Fruit fly (Drosophila melanogaster): ENCODE data around the gene CG9727.
A peak's percentile ranks its signal among the peaks of the same experiment; 100 is the strongest.

Gene CG9727

DNA sequence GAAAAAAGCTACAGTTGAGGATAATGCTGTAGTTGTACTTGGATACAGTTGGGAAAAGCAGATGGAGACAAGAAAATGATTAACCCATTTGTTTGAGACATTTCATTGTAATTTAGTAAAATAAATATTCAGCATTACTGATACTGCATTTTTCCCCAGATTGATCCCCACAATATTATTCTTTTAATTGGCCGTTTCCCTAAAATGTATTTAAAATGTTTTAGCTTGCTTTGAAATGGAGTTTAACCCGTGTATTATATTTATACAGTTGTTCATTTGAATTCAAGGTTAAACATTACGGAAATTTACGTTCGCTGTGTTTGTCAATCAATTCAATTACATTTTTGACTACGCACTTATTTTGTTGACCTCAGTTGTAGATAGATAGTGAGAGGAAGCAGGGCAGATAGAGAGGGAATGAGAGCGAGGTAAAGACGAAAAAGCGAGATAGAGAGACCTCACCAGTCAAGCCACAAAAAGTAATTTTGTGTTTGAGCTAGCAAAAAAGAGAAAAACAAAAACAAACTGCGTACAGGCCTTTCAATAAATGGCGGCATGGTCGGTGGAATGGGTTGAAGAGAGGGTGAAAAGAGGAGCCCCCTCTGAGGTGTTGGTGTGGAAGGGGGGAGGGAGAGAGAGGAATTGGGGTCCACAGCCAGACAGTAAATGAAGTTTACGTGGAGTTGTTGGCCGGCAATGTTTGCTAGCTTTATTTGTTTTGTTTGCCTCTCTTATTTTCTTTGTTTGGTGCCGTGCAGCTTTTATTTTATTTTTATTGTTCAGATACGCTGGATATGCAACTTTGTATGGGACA lies 45.9 kb downstream of the CG9727 start (continued):
- TF ChIP-seq amos (GFP tag; IDR thresholded peaks at IDR 0.05; ENCODE audit: partially characterized antibody) (no peak; the same call in 1 of the 2 replicates), Meics (GFP tag; optimal IDR thresholded peaks at IDR 0.05) (peak; percentile 93), CG10654 (GFP tag; optimal IDR thresholded peaks at IDR 0.05) (peak; percentile 51), CG9817 (tag; optimal IDR thresholded peaks at IDR 0.05) (peak; percentile 80), CG9727 (GFP tag; optimal IDR thresholded peaks at IDR 0.05) (peak; percentile 89), CG31224 (GFP tag; IDR thresholded peaks at IDR 0.05) (peak; percentile 51), zf30C (GFP tag; optimal IDR thresholded peaks at IDR 0.05) (no peak), HLH3B (GFP tag; IDR thresholded peaks at IDR 0.05) (peak; percentile 60), CG17912 (GFP tag; optimal IDR thresholded peaks at IDR 0.05) (no peak), oc (tag; optimal IDR thresholded peaks at IDR 0.05) (peak; percentile 36), toy (GFP tag; IDR thresholded peaks at IDR 0.05) (no peak), danr (GFP tag; IDR thresholded peaks at IDR 0.05) (peak; percentile 18; the same call in 1 of the 2 replicates), CG4854 (GFP tag; optimal IDR thresholded peaks at IDR 0.05) (peak; percentile 84), wdn (GFP tag; IDR thresholded peaks at IDR 0.05) (peak; percentile 45), pum (GFP tag; optimal IDR thresholded peaks at IDR 0.05) (peak; percentile 81), CG12299 (tag; optimal IDR thresholded peaks at IDR 0.05) (peak; percentile 72), CG13775 (GFP tag; optimal IDR thresholded peaks at IDR 0.05) (peak; percentile 88), emc (GFP tag; optimal IDR thresholded peaks at IDR 0.05) (peak; percentile 56), mam (GFP tag; optimal IDR thresholded peaks at IDR 0.05) (peak; percentile 75), Rx (GFP tag; IDR thresholded peaks at IDR 0.05) (peak; percentile 40; the same call in 1 of the 2 replicates), Nf-YA (GFP tag; IDR thresholded peaks at IDR 0.05) (no peak), az2 (GFP tag; optimal IDR thresholded peaks at IDR 0.05) (peak; percentile 89), D19B (GFP tag; optimal IDR thresholded peaks at IDR 0.05) (peak; percentile 80), E2f1 (GFP tag; IDR thresholded peaks at IDR 0.05) (no peak; the same call in 1 of the 2 replicates), CG1603 (tag; optimal IDR thresholded peaks at IDR 0.05) (peak; percentile 80), CG9215 (GFP tag; IDR thresholded peaks at IDR 0.05) (peak; percentile 78), bowl (GFP tag; IDR thresholded peaks at IDR 0.05) (no peak), sim (GFP tag; IDR thresholded peaks at IDR 0.05) (peak; percentile 42; the same call in 1 of the 2 replicates), hb (GFP tag; IDR thresholded peaks at IDR 0.05; ENCODE audit: partially characterized antibody) (no peak), CG2199 (GFP tag; IDR thresholded peaks at IDR 0.05) (0 out of 3 replicates have a peak, but pooled peaks have one; percentile 48), CG16813 (GFP tag; IDR thresholded peaks at IDR 0.05; ENCODE audit: partially characterized antibody) (no peak), ham (GFP tag; IDR thresholded peaks at IDR 0.05) (0 out of 2 replicates have a peak, but pooled peaks have one; percentile 57), CG2889 (GFP tag; IDR thresholded peaks at IDR 0.05) (0 out of 3 replicates have a peak, but pooled peaks have one; percentile 49), her (GFP tag; optimal IDR thresholded peaks at IDR 0.05) (peak; percentile 63), lab (GFP tag; optimal IDR thresholded peaks at IDR 0.05) (peak; percentile 88), abd-A (tag; optimal IDR thresholded peaks at IDR 0.05) (peak; percentile 89), CG34224 (GFP tag; IDR thresholded peaks at IDR 0.05; ENCODE audit: partially characterized antibody) (no peak), CG30431 (GFP tag; optimal IDR thresholded peaks at IDR 0.05) (peak; percentile 81), Sox102F (GFP tag; optimal IDR thresholded peaks at IDR 0.05) (peak; percentile 88), CG13424 (tag; optimal IDR thresholded peaks at IDR 0.05) (peak; percentile 92), Atf6 (GFP tag; IDR thresholded peaks at IDR 0.05) (peak; percentile 63), Oaz (GFP tag; IDR thresholded peaks at IDR 0.05) (no peak), crc (GFP tag; optimal IDR thresholded peaks at IDR 0.05) (peak; percentile 74), CG15514 (GFP tag; optimal IDR thresholded peaks at IDR 0.05) (peak; percentile 54), cato (GFP tag; optimal IDR thresholded peaks at IDR 0.05; ENCODE audit: borderline replicate concordance) (peak; percentile 79), CG8944 (GFP tag; optimal IDR thresholded peaks at IDR 0.05) (peak; percentile 49), CG4424 (GFP tag; optimal IDR thresholded peaks at IDR 0.05) (peak; percentile 89), gcm2 (GFP tag; optimal IDR thresholded peaks at IDR 0.05) (peak; percentile 65), dmrt11E (tag; optimal IDR thresholded peaks at IDR 0.05) (peak; percentile 74)

Measured in whole organism, embryonic.